Fruit fly (Drosophila melanogaster) whole organism, embryonic: ENCODE data around the gene frac.

Experiments used
- Atf6 ChIP-seq: fragments of 200-800 bp; sonication (Bioruptor generic); IDR thresholded peaks from 2 replicates; pipeline ENCODE4 v1.3.6; 2022; ENCODE audit warnings: missing biosample characterization, missing genetic modification characterization
- CG10366 ChIP-seq: fragments of 200-800 bp; sonication (Bioruptor generic); IDR thresholded peaks from 2 replicates; pipeline ENCODE4 v1.3.6; 2022; ENCODE audit warnings: missing biosample characterization, missing genetic modification characterization
- CG10959 ChIP-seq: fragments of 200-800 bp; sonication (Bioruptor generic); IDR thresholded peaks from 2 replicates; pipeline ENCODE4 v1.3.6; 2022; ENCODE audit warnings: missing biosample characterization, missing genetic modification characterization
- CG11560 ChIP-seq: fragments of 200-800 bp; sonication (Bioruptor generic); IDR thresholded peaks from 3 replicates; pipeline ENCODE4 v1.3.6; 2022; ENCODE audit warnings: missing biosample characterization, missing genetic modification characterization
- CG12104 ChIP-seq: fragments of 200-800 bp; sonication (Bioruptor generic); optimal IDR thresholded peaks from 3 replicates; lab custom pipeline; 2016; ENCODE audit warnings: missing biosample characterization, missing genetic modification characterization
- CG12155 ChIP-seq: fragments of 200-800 bp; sonication (Bioruptor generic); optimal IDR thresholded peaks from 3 replicates; lab custom pipeline; 2016; ENCODE audit warnings: missing biosample characterization, missing genetic modification characterization
- CG15696 ChIP-seq: fragments of 200-800 bp; sonication (Bioruptor generic); optimal IDR thresholded peaks from 2 replicates; lab custom pipeline; 2019; ENCODE audit warnings: missing biosample characterization, mild to moderate bottlenecking, missing genetic modification characterization, moderate library complexity
- CG1792 ChIP-seq: fragments of 200-800 bp; sonication (Bioruptor generic); optimal IDR thresholded peaks from 2 replicates; lab custom pipeline; 2016; ENCODE audit warnings: missing biosample characterization, missing genetic modification characterization
- CG18599 ChIP-seq: fragments of 200-800 bp; sonication (Bioruptor generic); optimal IDR thresholded peaks from 3 replicates; lab custom pipeline; 2017; ENCODE audit warnings: missing biosample characterization, missing genetic modification characterization, mild to moderate bottlenecking, moderate library complexity, missing genetic modification reagents
- CG18619 ChIP-seq: fragments of 200-800 bp; sonication (Bioruptor generic); optimal IDR thresholded peaks from 3 replicates; lab custom pipeline; 2017; ENCODE audit warnings: missing biosample characterization, mild to moderate bottlenecking, missing genetic modification characterization
- CG30431 ChIP-seq: fragments of 200-800 bp; sonication (Bioruptor generic); optimal IDR thresholded peaks from 2 replicates; lab custom pipeline; 2017; ENCODE audit warnings: missing biosample characterization, missing genetic modification characterization
- CG31224 ChIP-seq: fragments of 200-800 bp; sonication (Bioruptor generic); IDR thresholded peaks from 2 replicates; pipeline ENCODE4 v1.3.6; 2022; ENCODE audit warnings: missing biosample characterization, missing genetic modification characterization
- CG3163 ChIP-seq: fragments of 200-800 bp; sonication (Bioruptor generic); optimal IDR thresholded peaks from 3 replicates; lab custom pipeline; 2016; ENCODE audit warnings: missing biosample characterization, missing genetic modification characterization
- CG33213 ChIP-seq: fragments of 200-800 bp; sonication (Bioruptor generic); optimal IDR thresholded peaks from 3 replicates; lab custom pipeline; 2016; ENCODE audit warnings: missing biosample characterization, missing genetic modification characterization
- CG4328 ChIP-seq: fragments of 200-800 bp; sonication (Bioruptor generic); optimal IDR thresholded peaks from 3 replicates; lab custom pipeline; 2017; ENCODE audit warnings: missing biosample characterization, missing genetic modification reagents, missing genetic modification characterization
- CG5953 ChIP-seq: fragments of 200-800 bp; sonication (Bioruptor generic); IDR thresholded peaks from 2 replicates; pipeline ENCODE4 v1.3.6; 2022; ENCODE audit warnings: missing biosample characterization, missing genetic modification characterization
- CG6175 ChIP-seq: fragments of 200-800 bp; sonication (Bioruptor generic); IDR thresholded peaks from 3 replicates; pipeline ENCODE4 v1.3.6; 2022; ENCODE audit warnings: missing biosample characterization, missing genetic modification characterization
- CG6689 ChIP-seq: fragments of 200-800 bp; sonication (Bioruptor generic); IDR thresholded peaks from 2 replicates; pipeline ENCODE4 v1.3.6; 2022; ENCODE audit warnings: missing biosample characterization, missing genetic modification characterization
- CG7271 ChIP-seq: fragments of 200-800 bp; sonication (Bioruptor generic); optimal IDR thresholded peaks from 2 replicates; lab custom pipeline; 2018; ENCODE audit warnings: missing biosample characterization, mild to moderate bottlenecking, missing genetic modification characterization, moderate library complexity
- CG7357 ChIP-seq: fragments of 200-800 bp; sonication (Bioruptor generic); IDR thresholded peaks from 3 replicates; pipeline ENCODE4 v1.3.6; 2022; ENCODE audit warnings: missing biosample characterization, missing genetic modification characterization
- CG7963 ChIP-seq: fragments of 200-800 bp; sonication (Bioruptor generic); IDR thresholded peaks from 3 replicates; pipeline ENCODE4 v1.3.6; 2022; ENCODE audit warnings: missing biosample characterization, missing genetic modification characterization; ENCODE audit not compliant: partially characterized antibody
- CG8281 ChIP-seq: fragments of 200-800 bp; sonication (Bioruptor generic); optimal IDR thresholded peaks from 2 replicates; lab custom pipeline; 2018; ENCODE audit warnings: missing biosample characterization, mild to moderate bottlenecking, missing genetic modification characterization, moderate library complexity
- CG9609 ChIP-seq: fragments of 200-800 bp; sonication (Bioruptor generic); optimal IDR thresholded peaks from 3 replicates; lab custom pipeline; 2016; ENCODE audit warnings: missing biosample characterization, missing genetic modification characterization
- Mad ChIP-seq: fragments of 200-800 bp; sonication (Bioruptor generic); optimal IDR thresholded peaks from 2 replicates; lab custom pipeline; 2016; ENCODE audit warnings: missing biosample characterization, missing genetic modification characterization
- Max ChIP-seq: fragments of 200-800 bp; sonication (Bioruptor generic); optimal IDR thresholded peaks from 2 replicates; lab custom pipeline; 2016; ENCODE audit warnings: missing biosample characterization, mild to moderate bottlenecking, missing genetic modification characterization
- Myb ChIP-seq: fragments of 200-800 bp; sonication (Bioruptor generic); optimal IDR thresholded peaks from 2 replicates; lab custom pipeline; 2016; ENCODE audit warnings: missing biosample characterization, missing genetic modification characterization
- NC2β ChIP-seq: fragments of 200-800 bp; sonication (Bioruptor generic); optimal IDR thresholded peaks from 2 replicates; lab custom pipeline; 2016; ENCODE audit warnings: missing biosample characterization, missing genetic modification characterization
- Nf-YA ChIP-seq: fragments of 200-800 bp; sonication (Bioruptor generic); IDR thresholded peaks from 2 replicates; pipeline ENCODE4 v1.3.6; 2022; ENCODE audit warnings: missing biosample characterization, missing genetic modification characterization
- Ptx1 ChIP-seq: fragments of 200-800 bp; sonication (Bioruptor generic); IDR thresholded peaks from 2 replicates; pipeline ENCODE4 v1.3.6; 2022; ENCODE audit warnings: missing biosample characterization, missing genetic modification characterization
- Xrp1 ChIP-seq: fragments of 200-800 bp; sonication (Bioruptor generic); IDR thresholded peaks from 2 replicates; pipeline ENCODE4 v1.3.6; 2022; ENCODE audit warnings: missing biosample characterization, missing genetic modification characterization
- YL-1 ChIP-seq: fragments of 200-800 bp; sonication (Bioruptor generic); optimal IDR thresholded peaks from 3 replicates; lab custom pipeline; 2017; ENCODE audit warnings: missing biosample characterization, mild to moderate bottlenecking, missing genetic modification characterization
- bowl ChIP-seq: fragments of 200-800 bp; sonication (Bioruptor generic); IDR thresholded peaks from 2 replicates; pipeline ENCODE4 v1.3.6; 2022; ENCODE audit warnings: missing biosample characterization, missing genetic modification characterization
- ci ChIP-seq: fragments of 200-800 bp; sonication (Bioruptor generic); IDR thresholded peaks from 3 replicates; pipeline ENCODE4 v1.3.6; 2022; ENCODE audit warnings: missing biosample characterization, missing genetic modification characterization
- crc ChIP-seq: fragments of 200-800 bp; sonication (Bioruptor generic); optimal IDR thresholded peaks from 2 replicates; lab custom pipeline; 2016; ENCODE audit warnings: missing biosample characterization, missing genetic modification characterization
- gce ChIP-seq: fragments of 200-800 bp; sonication (Bioruptor generic); IDR thresholded peaks from 3 replicates; pipeline ENCODE4 v1.3.6; 2022; ENCODE audit warnings: missing biosample characterization, missing genetic modification characterization
- gro ChIP-seq: fragments of 200-800 bp; sonication (Bioruptor generic); optimal IDR thresholded peaks from 2 replicates; lab custom pipeline; 2016; ENCODE audit warnings: missing biosample characterization, missing genetic modification characterization
- h ChIP-seq: fragments of >200 bp; optimal IDR thresholded peaks from 2 replicates; lab custom pipeline; 2017
- hb ChIP-seq: fragments of 200-800 bp; sonication (Bioruptor generic); IDR thresholded peaks from 3 replicates; pipeline ENCODE4 v1.3.6; 2022; ENCODE audit warnings: missing biosample characterization, missing genetic modification characterization; ENCODE audit not compliant: partially characterized antibody
- inv ChIP-seq: fragments of 200-800 bp; sonication (Bioruptor generic); IDR thresholded peaks from 2 replicates; pipeline ENCODE4 v1.3.6; 2022; ENCODE audit warnings: missing biosample characterization, missing genetic modification characterization; ENCODE audit not compliant: partially characterized antibody
- ken ChIP-seq: fragments of 200-800 bp; sonication (Bioruptor generic); IDR thresholded peaks from 3 replicates; pipeline ENCODE4 v1.3.6; 2022; ENCODE audit warnings: missing biosample characterization, missing genetic modification characterization
- klu ChIP-seq: fragments of 200-800 bp; sonication (Bioruptor generic); IDR thresholded peaks from 2 replicates; pipeline ENCODE4 v1.3.6; 2022; ENCODE audit warnings: missing biosample characterization, missing genetic modification characterization
- mld ChIP-seq: fragments of 200-800 bp; sonication (Bioruptor generic); IDR thresholded peaks from 3 replicates; pipeline ENCODE4 v1.3.6; 2022; ENCODE audit warnings: missing biosample characterization, missing genetic modification characterization; ENCODE audit not compliant: partially characterized antibody
- nau ChIP-seq: fragments of 200-800 bp; sonication (Bioruptor generic); optimal IDR thresholded peaks from 3 replicates; lab custom pipeline; 2017; ENCODE audit warnings: missing biosample characterization, mild to moderate bottlenecking, missing genetic modification characterization, missing genetic modification reagents
- pan ChIP-seq, 4 experiments: fragments of >200 bp in 3 of 4; fragments of 200-800 bp in 1 of 4; sonication (Bioruptor generic) in 1 of 4; optimal IDR thresholded peaks in 3 of 4; IDR thresholded peaks in 1 of 4; 2 replicates each; pipeline versions ENCODE4 v1.3.6 to Lab custom; 2017 to 2022; ENCODE audit warnings: missing biosample characterization in 2 of 4, missing genetic modification characterization in 2 of 4, mixed read lengths in 1 of 4
- row ChIP-seq: fragments of 200-800 bp; sonication (Bioruptor generic); IDR thresholded peaks from 3 replicates; pipeline ENCODE4 v1.3.6; 2022; ENCODE audit warnings: missing biosample characterization, missing genetic modification characterization
- sens ChIP-seq: fragments of 200-800 bp; sonication (Bioruptor generic); peaks from one replicate; lab custom pipeline; 2016; ENCODE audit warnings: missing biosample characterization, missing genetic modification characterization
- sob ChIP-seq: fragments of 200-800 bp; sonication (Bioruptor generic); IDR thresholded peaks from 2 replicates; pipeline ENCODE4 v1.3.6; 2022; ENCODE audit warnings: missing biosample characterization, missing genetic modification characterization
- sqz ChIP-seq: fragments of 200-800 bp; sonication (Bioruptor generic); optimal IDR thresholded peaks from 3 replicates; lab custom pipeline; 2018; ENCODE audit warnings: missing biosample characterization, mild to moderate bottlenecking, missing genetic modification characterization
- trh ChIP-seq: fragments of 200-800 bp; sonication (Bioruptor generic); optimal IDR thresholded peaks from 2 replicates; lab custom pipeline; 2016; ENCODE audit warnings: missing biosample characterization, missing genetic modification characterization
- wdn ChIP-seq: fragments of 200-800 bp; sonication (Bioruptor generic); IDR thresholded peaks from 2 replicates; pipeline ENCODE4 v1.3.6; 2022; ENCODE audit warnings: missing biosample characterization, missing genetic modification characterization
- wor ChIP-seq: fragments of 200-800 bp; sonication (Bioruptor generic); IDR thresholded peaks from 2 replicates; pipeline ENCODE4 v1.3.6; 2022; ENCODE audit warnings: missing biosample characterization, missing genetic modification characterization
- yki ChIP-seq: fragments of >200 bp; optimal IDR thresholded peaks from 3 replicates; lab custom pipeline; 2018
- zen ChIP-seq: fragments of 200-800 bp; sonication (Bioruptor generic); optimal IDR thresholded peaks from 3 replicates; lab custom pipeline; 2018; ENCODE audit warnings: missing biosample characterization, mild to moderate bottlenecking, missing genetic modification characterization, moderate library complexity

frac gene

DNA sequence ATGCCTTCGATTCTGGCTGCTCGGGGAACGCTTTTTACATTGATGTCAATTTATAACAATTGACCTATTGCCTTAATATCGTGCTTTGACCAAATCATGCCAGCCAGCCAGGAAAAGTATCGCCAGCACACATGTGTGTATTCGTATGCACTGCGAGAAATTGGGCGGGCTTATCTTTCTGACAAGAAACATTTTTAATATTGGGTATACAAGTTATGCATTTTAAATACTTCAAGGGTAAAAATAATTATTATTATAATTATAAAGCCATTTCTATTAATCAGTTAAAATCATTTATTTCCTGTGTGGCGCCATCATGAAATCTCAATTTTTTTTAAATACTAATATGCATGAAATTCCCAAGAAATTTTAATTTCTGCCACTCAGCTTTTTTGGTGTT, 40.6 kb upstream of the frac start (continued):
- TF ChIP-seq CG7271 (tag; lab: Kevin White, UChicago) (no peak), trh (no peak), CG12104 (GFP tag; lab: Kevin White, UChicago) (no peak), CG15696 (tag; lab: Kevin White, UChicago) (no peak), CG31224 (no peak), CG12155 (GFP tag; lab: Kevin White, UChicago) (peak; percentile 7), CG18619 (no peak), gro (GFP tag; lab: Kevin White, UChicago) (no peak), CG10366 (peak; percentile 39; the same call in 1 of the 2 replicates), CG5953 (GFP tag; lab: Robert Waterston, UW) (0 out of 2 replicates have a peak, but pooled peaks have one; percentile 19), Ptx1 (GFP tag; lab: Robert Waterston, UW) (peak; percentile 34; the same call in 1 of the 2 replicates), ci (GFP tag; lab: Robert Waterston, UW) (peak; percentile 60; the same call in 1 of the 3 replicates), NC2β (no peak), wor (no peak), crc (no peak), row (GFP tag; lab: Robert Waterston, UW) (peak; percentile 50; the same call in 2 of the 3 replicates), CG7357 (GFP tag; lab: Robert Waterston, UW) (no peak), CG11560 (tag; lab: Robert Waterston, UW) (no peak), zen (no peak), YL-1 (GFP tag; lab: Kevin White, UChicago) (no peak), CG4328 (GFP tag; lab: Kevin White, UChicago) (no peak), sqz (GFP tag; lab: Kevin White, UChicago) (no peak), bowl (GFP tag; lab: Robert Waterston, UW) (no peak), pan (optimal IDR thresholded peaks at IDR 0.05; lab: Kevin White, UChicago) (no peak), pan (GFP tag; optimal IDR thresholded peaks at IDR 0.05 in 1 of 2, IDR thresholded peaks at IDR 0.05 in 1 of 2) (peak in 1 of 2 experiments; percentile 54), ken (GFP tag; lab: Robert Waterston, UW) (no peak), CG30431 (GFP tag; lab: Kevin White, UChicago) (peak; percentile 31), inv (GFP tag; lab: Robert Waterston, UW) (no peak), CG9609 (GFP tag; lab: Kevin White, UChicago) (no peak), CG6689 (GFP tag; lab: Robert Waterston, UW) (peak; percentile 51), gce (GFP tag; lab: Robert Waterston, UW) (no peak), Xrp1 (GFP tag; lab: Robert Waterston, UW) (peak; percentile 71), wdn (no peak), h (lab: Kevin White, UChicago) (no peak), CG1792 (GFP tag; lab: Kevin White, UChicago) (no peak), nau (no peak), Atf6 (GFP tag; lab: Robert Waterston, UW) (no peak; the same call in 1 of the 2 replicates), CG8281 (tag; lab: Kevin White, UChicago) (no peak), sob (GFP tag; lab: Robert Waterston, UW) (no peak), CG3163 (no peak), sens (peak; percentile 39), CG7963 (GFP tag; lab: Robert Waterston, UW) (no peak), Myb (GFP tag; lab: Kevin White, UChicago) (no peak), yki (lab: Kevin White, UChicago) (no peak), Mad (no peak), CG33213 (GFP tag; lab: Kevin White, UChicago) (no peak), CG6175 (GFP tag; lab: Robert Waterston, UW) (no peak), hb (GFP tag; lab: Robert Waterston, UW) (no peak), klu (GFP tag; lab: Robert Waterston, UW) (no peak), Max (GFP tag; lab: Kevin White, UChicago) (no peak), CG18599 (GFP tag; lab: Kevin White, UChicago) (no peak), CG10959 (GFP tag; lab: Robert Waterston, UW) (no peak), mld (GFP tag; lab: Robert Waterston, UW) (no peak), Nf-YA (GFP tag; lab: Robert Waterston, UW) (no peak)
